Comparison of ENCODE assay signal across 2 worm cellular contexts in genomic region chrIV:682726-683340, ce11.
TF ChIP-seq lines count a peak whose summit lies in the region.

No protein-coding gene starts in this region.

TF ChIP-seq in whole organism, L4 larva, 104 proteins besides CTCF, POLR2A, EP300 and RAD21 (continued from another document):
- no peak for TF ChIP-seq pqm-1 (tag; optimal IDR thresholded peaks at IDR 0.05; lab: Kevin White, UChicago)
- TF ChIP-seq ceh-62 (tag; optimal IDR thresholded peaks at IDR 0.05; lab: Kevin White, UChicago) = no peak
- no peak for TF ChIP-seq ZK546.5 (tag; optimal IDR thresholded peaks at IDR 0.05; lab: Kevin White, UChicago)
- peak; percentile 33 for TF ChIP-seq F10B5.3 (tag; optimal IDR thresholded peaks at IDR 0.05; lab: Kevin White, UChicago)
- TF ChIP-seq ceh-32 (tag; optimal IDR thresholded peaks at IDR 0.05; lab: Kevin White, UChicago; ENCODE audit: poor library complexity) = no peak
- TF ChIP-seq arid-1 (GFP tag; conservative IDR thresholded peaks at IDR 0.05; lab: Robert Waterston, UW) = peak; percentile 80
- peak; percentile 80 for TF ChIP-seq daf-19 (GFP tag; conservative IDR thresholded peaks at IDR 0.05; lab: Robert Waterston, UW)
- TF ChIP-seq ceh-28 (tag; optimal IDR thresholded peaks at IDR 0.05; lab: Kevin White, UChicago) = no peak
- peak; percentile 50; the same call in 1 of the 2 replicates for TF ChIP-seq set-16 (GFP tag; IDR thresholded peaks at IDR 0.05; lab: Robert Waterston, UW)
- TF ChIP-seq sdz-12 (GFP tag; optimal IDR thresholded peaks at IDR 0.05; lab: Kevin White, UChicago) = peak; percentile 73
- TF ChIP-seq lin-38 (GFP tag; IDR thresholded peaks at IDR 0.05; lab: Robert Waterston, UW) = peak; percentile 80; the same call in 1 of the 2 replicates
- no peak for TF ChIP-seq skn-1 (tag; optimal IDR thresholded peaks at IDR 0.05; lab: Kevin White, UChicago)
- no peak for TF ChIP-seq fkh-10 (GFP tag; optimal IDR thresholded peaks at IDR 0.05; lab: Kevin White, UChicago)
- TF ChIP-seq nhr-42 (GFP tag; IDR thresholded peaks at IDR 0.05; lab: Robert Waterston, UW) = peak; percentile 73; the same call in 1 of the 2 replicates
- TF ChIP-seq dpl-1 (GFP tag; optimal IDR thresholded peaks at IDR 0.05; lab: Kevin White, UChicago) = peak; percentile 18
- no peak for TF ChIP-seq nhr-10 (tag; optimal IDR thresholded peaks at IDR 0.05; lab: Kevin White, UChicago)
- TF ChIP-seq daf-8 (GFP tag; IDR thresholded peaks at IDR 0.05; lab: Robert Waterston, UW) = no peak
- no peak; the same call in 1 of the 2 replicates for TF ChIP-seq T26A8.4 (GFP tag; IDR thresholded peaks at IDR 0.05; lab: Robert Waterston, UW)
- TF ChIP-seq mep-1 (tag; optimal IDR thresholded peaks at IDR 0.05; lab: Kevin White, UChicago) = no peak
- peak; percentile 90 for TF ChIP-seq hlh-30 (tag; optimal IDR thresholded peaks at IDR 0.05; lab: Kevin White, UChicago; ENCODE audit: insufficient read depth)
- peak; percentile 84 for TF ChIP-seq Y48G9A.11 (GFP tag; IDR thresholded peaks at IDR 0.05; lab: Robert Waterston, UW)
- peak in 1 of 2 experiments; percentile 73 for TF ChIP-seq mdl-1 (tag; optimal IDR thresholded peaks at IDR 0.05; lab: Kevin White, UChicago)
- peak; percentile 94 for TF ChIP-seq aha-1 (tag; lab: Kevin White, UChicago)
- TF ChIP-seq nhr-28 (tag; optimal IDR thresholded peaks at IDR 0.05; lab: Kevin White, UChicago) = peak; percentile 38
- TF ChIP-seq ces-1 (GFP tag; optimal IDR thresholded peaks at IDR 0.05; lab: Kevin White, UChicago) = no peak
- no peak for TF ChIP-seq ceh-82 (tag; optimal IDR thresholded peaks at IDR 0.05; lab: Kevin White, UChicago)
- TF ChIP-seq lir-3 (tag; optimal IDR thresholded peaks at IDR 0.05; lab: Kevin White, UChicago) = peak; percentile 62
- TF ChIP-seq lim-7 (GFP tag; IDR thresholded peaks at IDR 0.05; lab: Robert Waterston, UW) = peak; percentile 95
- no peak for TF ChIP-seq unc-39 (tag; optimal IDR thresholded peaks at IDR 0.05; lab: Kevin White, UChicago)
- TF ChIP-seq F37D6.2 (tag; optimal IDR thresholded peaks at IDR 0.05; lab: Kevin White, UChicago) = peak; percentile 41
- TF ChIP-seq daf-16 (GFP tag; optimal IDR thresholded peaks at IDR 0.05; lab: Kevin White, UChicago) = peak in 1 of 2 experiments; percentile 78
- TF ChIP-seq daf-16 (tag; optimal IDR thresholded peaks at IDR 0.05; lab: Kevin White, UChicago) = peak; percentile 62
- TF ChIP-seq mxl-2 (GFP tag; conservative IDR thresholded peaks at IDR 0.05; lab: Robert Waterston, UW) = 0 out of 2 replicates have a peak, but pooled peaks have one; percentile 40
- no peak for TF ChIP-seq dve-1 (tag; optimal IDR thresholded peaks at IDR 0.05; lab: Kevin White, UChicago; ENCODE audit: insufficient read depth)
- no peak for TF ChIP-seq ztf-11 (tag; optimal IDR thresholded peaks at IDR 0.05; lab: Kevin White, UChicago)
- peak; percentile 70; the same call in 1 of the 2 replicates for TF ChIP-seq zfp-3 (GFP tag; conservative IDR thresholded peaks at IDR 0.05; lab: Robert Waterston, UW)
- peak; percentile 78 for TF ChIP-seq mes-2 (tag; optimal IDR thresholded peaks at IDR 0.05; lab: Kevin White, UChicago; ENCODE audit: poor library complexity, severe bottlenecking)
- peak; percentile 83 for TF ChIP-seq dmd-9 (GFP tag; IDR thresholded peaks at IDR 0.05; lab: Robert Waterston, UW)
- TF ChIP-seq ZK337.2 (GFP tag; IDR thresholded peaks at IDR 0.05; lab: Robert Waterston, UW) = peak; percentile 65
- TF ChIP-seq saeg-2 (GFP tag; IDR thresholded peaks at IDR 0.05; lab: Robert Waterston, UW) = 0 out of 2 replicates have a peak, but pooled peaks have one; percentile 12
- no peak for TF ChIP-seq lin-39 (tag; optimal IDR thresholded peaks at IDR 0.05; lab: Kevin White, UChicago)
- TF ChIP-seq jun-1 (tag; optimal IDR thresholded peaks at IDR 0.05; lab: Kevin White, UChicago) = no peak
- TF ChIP-seq F26F4.8 (GFP tag; conservative IDR thresholded peaks at IDR 0.05; lab: Robert Waterston, UW) = peak; percentile 73
- TF ChIP-seq zag-1 (tag; optimal IDR thresholded peaks at IDR 0.05; lab: Kevin White, UChicago) = no peak
- no peak for TF ChIP-seq nhr-76 (tag; optimal IDR thresholded peaks at IDR 0.05; lab: Kevin White, UChicago)
- peak; percentile 16 for TF ChIP-seq duxl-1 (tag; optimal IDR thresholded peaks at IDR 0.05; lab: Kevin White, UChicago; ENCODE audit: poor library complexity)
- TF ChIP-seq R02D3.7 (tag; optimal IDR thresholded peaks at IDR 0.05; lab: Kevin White, UChicago) = peak; percentile 6

TF ChIP-seq in whole organism, late embryonic, 69 proteins besides CTCF, POLR2A, EP300 and RAD21 (continued from another document):
- TF ChIP-seq pat-9 (tag; optimal IDR thresholded peaks at IDR 0.05; lab: Kevin White, UChicago) = peak; percentile 68
- TF ChIP-seq ref-2 (tag; optimal IDR thresholded peaks at IDR 0.05; lab: Kevin White, UChicago) = peak; percentile 77
- peak; percentile 69 for TF ChIP-seq madf-2 (tag; optimal IDR thresholded peaks at IDR 0.05; lab: Kevin White, UChicago)
- no peak for TF ChIP-seq nhr-11 (tag; optimal IDR thresholded peaks at IDR 0.05; lab: Kevin White, UChicago)
- no peak for TF ChIP-seq unc-55 (GFP tag; optimal IDR thresholded peaks at IDR 0.05; lab: Kevin White, UChicago)
